Worm (Caenorhabditis elegans) whole organism, L1 larva: ENCODE measurements around the gene ift-139.

Experiments
- aly-2 ChIP-seq: fragments of 150-350 bp; optimal IDR thresholded peaks from 2 replicates; lab custom pipeline; 2014; ENCODE audit warnings: missing biosample characterization, missing genetic modification characterization
- blmp-1 ChIP-seq: fragments of 150-350 bp; optimal IDR thresholded peaks from 2 replicates; lab custom pipeline; 2014; ENCODE audit warnings: missing biosample characterization, missing genetic modification characterization
- ceh-63 ChIP-seq: fragments of 200-800 bp; sonication (Bioruptor generic); optimal IDR thresholded peaks from 2 replicates; lab custom pipeline; 2018; ENCODE audit warnings: mild to moderate bottlenecking, missing genetic modification characterization, missing compliant biosample characterization
- ceh-8 ChIP-seq: fragments of 200-800 bp; sonication (Bioruptor generic); optimal IDR thresholded peaks from 2 replicates; lab custom pipeline; 2018; ENCODE audit warnings: mild to moderate bottlenecking, missing genetic modification characterization, moderate library complexity, missing compliant biosample characterization
- fos-1 ChIP-seq: fragments of 150-350 bp; optimal IDR thresholded peaks from 2 replicates; lab custom pipeline; 2014; ENCODE audit warnings: missing biosample characterization, missing genetic modification characterization
- lin-39 ChIP-seq: fragments of 150-350 bp; optimal IDR thresholded peaks from 2 replicates; lab custom pipeline; 2014; ENCODE audit warnings: missing biosample characterization, missing genetic modification reagents, missing genetic modification characterization
- nhr-11 ChIP-seq: fragments of 150-350 bp; optimal IDR thresholded peaks from 2 replicates; lab custom pipeline; 2014; ENCODE audit warnings: missing biosample characterization, missing genetic modification characterization
- nhr-12 ChIP-seq: sonication (generic microtip); optimal IDR thresholded peaks from 2 replicates; lab custom pipeline; 2017; ENCODE audit warnings: missing biosample characterization, missing genetic modification characterization
- nhr-237 ChIP-seq: fragments of 150-350 bp; optimal IDR thresholded peaks from 2 replicates; lab custom pipeline; 2014; ENCODE audit warnings: missing biosample characterization, missing genetic modification characterization
- nhr-77 ChIP-seq: fragments of 150-350 bp; optimal IDR thresholded peaks from 2 replicates; lab custom pipeline; 2014; ENCODE audit warnings: missing biosample characterization, missing genetic modification characterization
- xbp-1 ChIP-seq: sonication (generic microtip); optimal IDR thresholded peaks from 2 replicates; lab custom pipeline; 2016; ENCODE audit warnings: missing genetic modification characterization, missing compliant biosample characterization
- ztf-11 ChIP-seq, 2 experiments: sonication (generic microtip); optimal IDR thresholded peaks; 2 replicates each; lab custom pipeline; 2016 to 2017; ENCODE audit warnings: missing genetic modification characterization in 2 of 2, missing biosample characterization in 1 of 2, missing compliant biosample characterization in 1 of 2

DNA sequence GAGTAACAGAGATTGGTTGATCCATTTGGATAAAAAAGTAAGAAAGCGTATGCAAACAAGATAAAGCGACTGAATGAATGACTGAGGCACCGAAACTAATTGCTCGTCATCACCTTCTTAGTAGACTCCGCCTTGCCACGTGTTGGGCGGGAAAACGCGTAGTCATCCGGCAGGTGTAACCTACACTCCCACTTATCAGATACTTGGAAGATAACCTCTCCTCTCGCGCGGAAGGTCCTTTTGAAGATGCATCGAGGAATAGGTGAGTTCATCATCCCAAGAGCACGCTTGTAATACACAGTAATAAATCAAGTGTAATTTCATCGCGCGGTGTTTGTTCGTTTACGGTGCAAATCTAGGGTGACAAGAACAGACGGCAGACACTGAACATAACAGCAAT lies 7.6 kb upstream of the ift-139 start, which contains the start of gene tbx-11:
- no peak for TF ChIP-seq lin-39 (tag; lab: Kevin White, UChicago)
- TF ChIP-seq blmp-1 = no peak
- TF ChIP-seq ceh-8 (GFP tag; lab: Kevin White, UChicago) = no peak
- TF ChIP-seq ztf-11 (tag; optimal IDR thresholded peaks at IDR 0.05; lab: Kevin White, UChicago) = no peak
- TF ChIP-seq aly-2 (tag; lab: Kevin White, UChicago) = no peak
- TF ChIP-seq fos-1 = no peak
- TF ChIP-seq nhr-12 (tag; lab: Kevin White, UChicago) = no peak
- TF ChIP-seq ceh-63 (GFP tag; lab: Kevin White, UChicago) = no peak
- no peak for TF ChIP-seq nhr-237 (tag; lab: Kevin White, UChicago)
- TF ChIP-seq nhr-77 (tag; lab: Kevin White, UChicago) = no peak
- no peak for TF ChIP-seq xbp-1
- TF ChIP-seq nhr-11 = no peak
